Worm (Caenorhabditis elegans): ENCODE measurements around the gene C39B10.1.

Gene C39B10.1

DNA sequence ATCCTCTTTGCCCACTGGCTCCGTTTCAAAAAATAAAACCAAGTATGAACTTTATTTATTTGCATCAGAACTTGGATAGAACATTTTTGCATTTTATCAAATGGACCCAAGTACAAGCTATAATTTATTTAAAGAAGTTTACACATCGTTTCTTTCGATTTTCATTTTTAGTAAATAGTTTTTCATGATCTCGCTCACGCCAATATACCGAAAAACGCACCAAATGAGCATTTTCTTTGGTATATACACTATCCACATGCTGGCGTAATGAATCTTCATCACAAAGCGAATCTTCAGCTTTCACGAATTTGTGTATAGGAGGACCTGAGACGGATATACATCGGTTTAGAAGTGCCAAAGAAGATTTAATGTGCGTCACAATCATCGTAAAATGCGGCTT, 13.1 kb upstream of the C39B10.1 start, which contains the start of gene C39B10.7:
TSS of gene C39B10.7 (plus strand) at position 301 of the 400 bp plus-strand sequence.
- TF ChIP-seq dao-5 (tag; optimal IDR thresholded peaks at IDR 0.05), result no peak
- no peak for TF ChIP-seq him-1 (tag; optimal IDR thresholded peaks at IDR 0.05)
- TF ChIP-seq W03F9.2 (tag; optimal IDR thresholded peaks at IDR 0.05), result no peak

DNA sequence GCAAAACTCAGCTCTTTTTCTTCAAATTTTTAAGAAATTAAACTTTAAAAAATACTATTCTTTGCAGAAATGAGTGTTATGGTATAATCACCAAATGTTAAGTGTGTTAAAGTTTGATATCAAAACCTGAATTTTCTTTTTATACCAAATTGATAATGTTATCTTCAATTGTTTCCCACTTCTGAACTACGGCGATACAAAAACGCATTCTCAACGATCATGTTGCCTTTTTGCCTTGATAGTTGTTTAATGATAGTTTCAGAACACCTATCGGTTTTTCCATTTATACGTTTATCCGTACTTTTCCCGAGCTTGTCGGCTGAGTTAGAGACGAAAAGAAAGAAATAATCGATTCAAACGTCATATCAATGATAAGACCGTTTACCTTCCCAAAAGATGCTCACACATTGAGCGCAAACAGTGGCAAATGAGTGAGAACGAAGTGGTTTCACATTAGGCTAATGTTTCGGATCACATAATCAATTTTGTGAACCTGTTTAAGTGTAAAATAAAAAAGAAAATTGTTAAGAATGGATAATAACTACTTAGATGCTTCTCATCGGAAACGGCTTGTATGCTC, 11.6 kb upstream of the C39B10.1 start, which contains the start of gene elt-4:
TSS of gene elt-4 (plus strand) at position 530 of the 580 bp plus-strand sequence.
- TF ChIP-seq W03F9.2 (tag; optimal IDR thresholded peaks at IDR 0.05) (no peak), dao-5 (tag; optimal IDR thresholded peaks at IDR 0.05) (no peak), him-1 (tag; optimal IDR thresholded peaks at IDR 0.05) (no peak)

DNA sequence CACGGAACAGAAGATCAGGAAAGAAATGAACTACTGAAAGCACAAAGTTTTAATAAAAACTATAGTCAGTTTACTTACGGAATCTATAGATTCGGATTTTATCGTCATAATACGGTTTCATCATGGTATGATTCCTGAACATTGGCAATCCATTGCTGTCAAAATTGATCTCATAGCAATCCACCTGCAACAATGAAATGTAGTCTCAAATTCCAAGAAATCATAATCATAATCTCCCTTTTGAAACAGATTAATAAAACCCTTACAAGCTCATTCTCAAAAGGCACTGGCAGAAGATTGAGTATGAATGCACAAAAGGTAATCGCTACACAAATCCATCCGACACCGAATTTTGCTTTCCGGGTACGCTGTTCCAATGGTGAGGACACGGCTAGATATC, 1.1 kb downstream of the C39B10.1 start:
- TF ChIP-seq him-1 (tag; optimal IDR thresholded peaks at IDR 0.05) (no peak), dao-5 (tag; optimal IDR thresholded peaks at IDR 0.05) (no peak), W03F9.2 (tag; optimal IDR thresholded peaks at IDR 0.05) (no peak)

DNA sequence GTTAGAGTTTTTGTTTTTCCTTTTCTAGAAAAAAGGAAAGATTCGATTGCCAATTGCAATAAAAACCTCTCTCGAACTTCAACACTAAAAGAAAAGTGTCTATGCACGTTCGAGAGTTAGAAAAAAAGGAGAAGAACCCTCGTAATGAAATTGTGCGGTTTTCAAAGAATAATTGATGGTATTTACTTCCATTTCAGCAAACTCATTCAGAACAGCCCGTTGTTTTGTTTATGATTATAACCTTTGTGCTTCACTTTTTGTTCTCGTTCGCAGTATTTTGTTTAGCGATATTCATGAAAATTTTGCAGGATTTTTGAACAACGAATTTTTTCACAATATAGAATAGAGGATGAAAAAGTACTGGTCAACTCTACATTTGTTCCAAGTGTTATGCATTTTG, 9.5 kb downstream of the C39B10.1 start, which contains the start of gene lgc-41:
TSS of gene lgc-41 (plus strand) at position 301 of the 400 bp plus-strand sequence.
- TF ChIP-seq him-1 (tag; optimal IDR thresholded peaks at IDR 0.05) (no peak), W03F9.2 (tag; optimal IDR thresholded peaks at IDR 0.05) (no peak), dao-5 (tag; optimal IDR thresholded peaks at IDR 0.05) (no peak)

DNA sequence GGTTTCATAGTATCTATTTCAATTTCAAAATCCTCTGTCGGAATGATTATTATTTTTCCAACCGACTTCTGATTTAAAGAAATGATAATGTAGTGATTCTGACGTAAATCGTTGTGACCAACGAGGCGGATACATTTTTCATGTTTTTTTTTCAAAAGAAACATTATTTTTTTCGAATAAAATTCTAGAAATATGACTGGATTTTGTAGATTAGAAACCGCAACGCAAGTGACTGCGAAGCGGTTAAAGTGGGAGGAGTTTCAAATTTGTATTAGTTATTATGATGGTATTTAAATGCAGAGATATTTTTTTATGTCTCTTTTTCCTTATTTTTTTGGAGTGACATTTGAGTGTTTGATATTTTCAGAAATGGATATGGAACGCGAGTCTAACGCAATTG, 16.5 kb downstream of the C39B10.1 start, which contains the start of gene C39B10.5:
TSS of gene C39B10.5 (plus strand) at position 362 of the 400 bp plus-strand sequence.
- TF ChIP-seq W03F9.2 (tag; optimal IDR thresholded peaks at IDR 0.05) (no peak), him-1 (tag; optimal IDR thresholded peaks at IDR 0.05) (no peak), dao-5 (tag; optimal IDR thresholded peaks at IDR 0.05) (no peak)

DNA sequence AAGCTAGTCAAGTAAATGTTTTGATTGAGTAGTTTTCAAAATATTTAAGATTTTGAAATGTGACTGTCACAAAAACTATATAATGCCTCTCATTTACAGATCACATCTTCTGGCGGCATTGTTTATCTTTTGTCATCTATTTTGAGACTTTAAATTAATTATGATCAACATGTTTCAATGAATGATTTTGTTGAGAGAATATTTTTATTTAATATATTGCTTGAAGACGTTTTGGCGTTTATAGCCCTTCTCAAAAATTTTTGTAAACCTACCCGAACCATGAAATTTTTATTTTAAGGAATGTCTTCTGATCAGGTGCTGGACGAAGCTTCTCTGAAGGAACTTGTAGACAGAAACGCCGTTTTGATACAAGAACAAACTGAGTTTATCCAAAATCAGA, 18.7 kb downstream of the C39B10.1 start, which contains the start of gene C39B10.4:
TSS of gene C39B10.4 (plus strand) at position 301 of the 400 bp plus-strand sequence.
- TF ChIP-seq W03F9.2 (tag; optimal IDR thresholded peaks at IDR 0.05) (no peak), dao-5 (tag; optimal IDR thresholded peaks at IDR 0.05) (no peak), him-1 (tag; optimal IDR thresholded peaks at IDR 0.05) (no peak)

DNA sequence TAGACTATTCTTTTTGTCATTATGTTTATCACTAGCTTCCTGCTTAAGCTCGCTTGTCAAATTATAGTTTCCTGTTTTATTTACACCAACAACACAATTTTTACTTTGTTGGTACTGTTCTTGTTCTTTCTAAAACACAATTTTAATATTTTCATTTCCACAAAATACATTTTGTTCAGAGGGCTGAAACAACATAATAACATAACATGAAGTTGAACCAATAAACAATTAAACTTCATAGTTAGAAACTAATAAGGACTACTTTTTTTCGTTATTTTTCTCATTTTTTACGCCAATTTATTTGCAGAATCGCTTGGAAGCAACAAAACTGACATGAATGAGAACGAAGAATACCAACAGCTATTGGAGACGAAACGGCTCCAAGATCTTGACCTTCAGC, 19.6 kb downstream of the C39B10.1 start, which contains the start of gene C39B10.3:
TSS of gene C39B10.3 (plus strand) at position 301 of the 400 bp plus-strand sequence.
- no peak for TF ChIP-seq W03F9.2 (tag; optimal IDR thresholded peaks at IDR 0.05)

DNA sequence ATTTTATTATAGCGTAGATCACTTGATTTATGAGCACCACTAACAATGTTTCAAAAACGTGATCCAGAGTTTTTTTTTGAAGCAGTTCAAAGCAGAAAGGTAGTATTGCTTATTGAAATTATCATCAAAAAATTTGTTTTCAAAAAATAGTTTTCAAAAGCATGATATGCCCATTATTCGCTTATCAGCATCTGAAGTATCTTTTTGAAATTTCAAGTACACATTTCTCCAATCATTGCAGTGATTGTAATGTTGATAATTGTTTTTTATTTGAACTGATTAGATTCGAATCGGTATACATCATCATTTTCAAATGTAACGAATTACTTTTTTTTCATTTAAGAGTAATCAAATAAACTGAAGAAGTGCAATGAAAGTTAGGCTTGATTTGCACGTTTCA, 22.7 kb downstream of the C39B10.1 start:
- TF ChIP-seq dao-5 (tag; optimal IDR thresholded peaks at IDR 0.05) (no peak), him-1 (tag; optimal IDR thresholded peaks at IDR 0.05) (no peak), W03F9.2 (tag; optimal IDR thresholded peaks at IDR 0.05) (no peak)

DNA sequence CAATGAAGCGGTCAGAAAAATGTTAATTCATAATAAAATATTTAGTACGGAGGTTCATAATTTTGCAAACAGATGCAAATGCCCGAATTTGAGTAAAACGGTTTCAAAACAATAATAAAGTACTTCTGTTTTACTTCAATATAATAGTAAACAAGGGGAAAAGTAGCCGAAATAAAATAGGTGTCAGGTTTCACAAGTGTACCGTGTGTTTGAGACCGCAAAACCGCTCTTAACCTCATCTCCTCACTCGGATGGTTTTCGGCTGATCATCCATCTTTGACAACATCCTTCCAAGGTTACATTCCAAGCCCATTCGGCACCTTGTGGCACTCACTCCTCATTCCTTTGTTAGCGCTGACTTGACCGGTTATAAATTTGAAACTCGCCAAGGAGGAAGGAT, 26.0 kb downstream of the C39B10.1 start:
- TF ChIP-seq him-1 (tag; optimal IDR thresholded peaks at IDR 0.05) (no peak), dao-5 (tag; optimal IDR thresholded peaks at IDR 0.05) (no peak), W03F9.2 (tag; optimal IDR thresholded peaks at IDR 0.05) (no peak)

DNA sequence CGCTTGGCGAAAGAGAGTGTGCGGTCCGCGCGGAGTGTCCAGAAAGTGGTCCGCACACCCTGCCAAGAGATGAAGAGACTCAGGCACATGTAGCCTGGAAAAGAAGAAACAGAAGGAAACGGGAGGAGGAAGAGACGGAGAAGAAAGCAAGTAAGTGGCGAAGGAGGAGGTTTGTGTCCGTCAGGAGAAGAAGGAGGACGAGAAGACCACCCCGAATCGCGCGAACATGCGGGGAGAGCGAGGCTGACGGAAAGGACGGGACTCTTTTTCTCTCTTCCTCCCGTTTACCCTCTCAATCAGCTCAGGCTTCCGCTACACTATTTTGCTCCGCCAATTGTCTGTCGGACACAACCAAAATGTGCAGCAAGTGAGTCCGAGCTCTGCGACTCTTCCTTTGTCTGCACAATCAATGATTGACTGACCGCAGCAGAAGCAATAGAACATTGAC, 27.9 kb downstream of the C39B10.1 start:
- TF ChIP-seq him-1 (tag; optimal IDR thresholded peaks at IDR 0.05) (peak; percentile 64), dao-5 (tag; optimal IDR thresholded peaks at IDR 0.05) (no peak), W03F9.2 (tag; optimal IDR thresholded peaks at IDR 0.05) (no peak)

DNA sequence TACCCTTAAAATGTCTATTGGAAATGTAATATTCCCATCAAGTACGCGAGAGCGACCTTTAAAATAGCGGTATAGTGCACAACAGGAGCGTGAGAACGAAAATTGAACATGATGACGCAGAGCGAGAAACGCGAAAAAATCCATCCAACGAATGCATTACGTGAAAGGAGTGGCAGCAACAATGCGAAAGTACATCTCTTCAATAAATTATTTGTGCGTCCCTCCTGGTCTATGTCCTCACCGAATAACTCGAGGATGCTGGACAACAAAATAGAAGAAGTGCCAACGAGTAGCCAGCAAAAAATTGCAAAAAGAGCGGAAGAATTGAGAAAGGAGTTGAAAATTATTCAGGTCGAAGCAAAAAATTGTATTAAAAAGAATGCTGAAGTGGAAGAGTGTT, 29.6 kb downstream of the C39B10.1 start:
- TF ChIP-seq W03F9.2 (tag; optimal IDR thresholded peaks at IDR 0.05) (no peak), dao-5 (tag; optimal IDR thresholded peaks at IDR 0.05) (no peak), him-1 (tag; optimal IDR thresholded peaks at IDR 0.05) (no peak)

DNA sequence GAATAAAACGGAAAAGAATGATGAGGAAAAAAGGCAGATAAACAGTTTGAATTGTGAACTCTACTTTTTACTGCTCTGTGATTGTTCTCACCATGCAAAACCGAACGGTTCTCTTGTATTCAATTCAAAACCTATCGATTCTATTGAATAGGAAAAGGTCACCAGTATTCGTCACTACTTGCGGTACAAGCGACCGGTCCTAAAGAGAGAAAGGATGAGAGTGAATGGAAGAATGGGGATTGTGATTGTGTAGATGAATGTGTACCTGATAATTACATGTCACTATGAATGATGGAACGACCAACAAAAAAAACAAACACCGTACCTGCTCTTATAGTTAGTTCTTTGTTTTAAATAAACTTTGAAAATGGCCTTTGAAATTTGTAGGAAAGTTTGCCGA, 30.7 kb downstream of the C39B10.1 start:
- TF ChIP-seq him-1 (tag; optimal IDR thresholded peaks at IDR 0.05), result no peak
- TF ChIP-seq dao-5 (tag; optimal IDR thresholded peaks at IDR 0.05), result no peak
- no peak for TF ChIP-seq W03F9.2 (tag; optimal IDR thresholded peaks at IDR 0.05)

DNA sequence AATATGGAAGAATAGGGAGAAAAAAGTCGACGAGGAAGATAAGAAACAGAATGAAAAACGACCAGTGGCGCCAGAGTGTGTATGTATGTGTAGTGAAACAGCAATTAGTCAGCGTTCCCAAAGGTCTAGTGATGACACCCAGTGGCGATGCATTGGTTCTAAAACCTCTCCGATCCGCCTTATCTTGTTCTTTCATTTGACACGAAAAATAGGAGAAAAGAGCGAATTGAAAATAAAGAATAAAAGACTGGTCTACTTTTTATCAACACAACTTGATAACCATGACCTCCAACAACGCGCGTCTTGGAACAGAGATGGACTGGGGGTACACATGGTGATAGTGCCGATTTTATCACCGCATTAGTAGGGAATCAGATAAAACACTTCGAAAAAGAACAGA, 32.6 kb downstream of the C39B10.1 start:
- TF ChIP-seq him-1 (tag; optimal IDR thresholded peaks at IDR 0.05), result no peak
- no peak for TF ChIP-seq dao-5 (tag; optimal IDR thresholded peaks at IDR 0.05)
- no peak for TF ChIP-seq W03F9.2 (tag; optimal IDR thresholded peaks at IDR 0.05)

DNA sequence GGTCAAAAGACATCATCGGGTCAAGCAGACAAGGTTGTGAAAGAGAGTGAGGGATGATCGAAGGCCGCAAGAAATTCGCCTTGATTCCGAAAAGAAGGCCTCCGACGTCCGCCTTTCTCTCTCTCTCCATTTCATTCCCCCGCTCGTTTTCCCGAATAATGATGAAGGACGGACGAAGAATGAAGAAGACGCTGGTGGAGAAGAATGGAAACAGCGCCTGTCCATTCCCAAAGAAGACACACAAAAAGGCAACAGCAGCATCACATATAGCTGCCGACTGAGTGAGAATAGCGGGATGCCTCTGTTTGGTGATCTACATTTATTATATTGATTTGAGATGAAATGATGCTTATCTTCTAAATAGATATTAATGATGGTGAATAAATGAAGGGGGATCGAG, 34.2 kb downstream of the C39B10.1 start:
- TF ChIP-seq him-1 (tag; optimal IDR thresholded peaks at IDR 0.05), result no peak
- no peak for TF ChIP-seq W03F9.2 (tag; optimal IDR thresholded peaks at IDR 0.05)
- TF ChIP-seq dao-5 (tag; optimal IDR thresholded peaks at IDR 0.05), result no peak

DNA sequence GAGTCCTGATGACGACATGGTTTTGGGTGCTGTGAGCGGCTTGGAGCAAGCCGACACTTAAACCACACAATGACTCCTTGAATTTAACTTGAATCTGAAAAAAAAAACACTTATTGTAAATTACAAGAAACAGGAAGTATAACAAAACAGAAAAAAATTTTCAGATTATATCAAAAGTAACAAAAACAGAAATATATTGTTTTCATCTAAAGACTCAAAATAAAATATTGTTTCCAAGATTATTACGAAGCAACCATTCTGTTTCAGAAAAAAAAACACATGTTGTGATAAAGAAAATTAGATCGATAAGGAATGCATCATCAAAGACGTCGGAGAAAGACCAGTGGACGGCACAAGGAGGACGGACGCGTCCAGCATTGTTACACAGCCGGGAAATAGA, 34.9 kb downstream of the C39B10.1 start, which contains the start of gene mig-15:
TSS of gene mig-15 (minus strand) at position 101 of the 400 bp plus-strand sequence.
- TF ChIP-seq dao-5 (tag; optimal IDR thresholded peaks at IDR 0.05) (no peak), W03F9.2 (tag; optimal IDR thresholded peaks at IDR 0.05) (no peak), him-1 (tag; optimal IDR thresholded peaks at IDR 0.05) (no peak)
